Fruit fly (Drosophila melanogaster) whole organism, embryonic: ENCODE results near the gene CG14402.

Experiments
- BtbVII ChIP-seq: fragments of 200-800 bp; sonication (Bioruptor generic); optimal IDR thresholded peaks from 3 replicates; lab custom pipeline; 2017; ENCODE audit warnings: missing biosample characterization, mild to moderate bottlenecking, missing genetic modification characterization
- CG11696 ChIP-seq: fragments of 200-800 bp; sonication (Bioruptor generic); IDR thresholded peaks from 2 replicates; pipeline ENCODE4 v1.3.6; 2022; ENCODE audit warnings: missing biosample characterization, missing genetic modification characterization
- CG13894 ChIP-seq: fragments of 200-800 bp; sonication (Bioruptor generic); optimal IDR thresholded peaks from 3 replicates; lab custom pipeline; 2018; ENCODE audit warnings: missing biosample characterization, mild to moderate bottlenecking, missing genetic modification characterization, moderate library complexity
- CG14965 ChIP-seq: fragments of 200-800 bp; sonication (Bioruptor generic); optimal IDR thresholded peaks from 2 replicates; lab custom pipeline; 2016; ENCODE audit warnings: missing biosample characterization, missing genetic modification characterization, borderline replicate concordance
- CG17186 ChIP-seq: fragments of 200-800 bp; sonication (Bioruptor generic); optimal IDR thresholded peaks from 3 replicates; lab custom pipeline; 2017; ENCODE audit warnings: missing biosample characterization, missing genetic modification reagents, missing genetic modification characterization
- CG17568 ChIP-seq: fragments of 200-800 bp; sonication (Bioruptor generic); optimal IDR thresholded peaks from 2 replicates; lab custom pipeline; 2018; ENCODE audit warnings: missing biosample characterization, mild to moderate bottlenecking, missing genetic modification characterization, moderate library complexity
- CG17612 ChIP-seq: fragments of 200-800 bp; sonication (Bioruptor generic); IDR thresholded peaks from 2 replicates; pipeline ENCODE4 v1.3.6; 2022; ENCODE audit warnings: missing biosample characterization, missing genetic modification characterization
- CG2116 ChIP-seq: fragments of 200-800 bp; sonication (Bioruptor generic); optimal IDR thresholded peaks from 3 replicates; lab custom pipeline; 2018; ENCODE audit warnings: missing biosample characterization, mild to moderate bottlenecking, missing genetic modification characterization
- CG30403 ChIP-seq: fragments of 200-800 bp; sonication (Bioruptor generic); optimal IDR thresholded peaks from 3 replicates; lab custom pipeline; 2016; ENCODE audit warnings: missing biosample characterization, missing genetic modification characterization
- CG32772 ChIP-seq: fragments of 200-800 bp; sonication (Bioruptor generic); IDR thresholded peaks from 2 replicates; pipeline ENCODE4 v1.3.6; 2022; ENCODE audit warnings: missing biosample characterization, missing genetic modification characterization
- CG33557 ChIP-seq: fragments of 200-800 bp; sonication (Bioruptor generic); optimal IDR thresholded peaks from 2 replicates; lab custom pipeline; 2019; ENCODE audit warnings: missing biosample characterization, mild to moderate bottlenecking, missing genetic modification characterization, moderate library complexity
- CG7271 ChIP-seq: fragments of 200-800 bp; sonication (Bioruptor generic); optimal IDR thresholded peaks from 2 replicates; lab custom pipeline; 2018; ENCODE audit warnings: missing biosample characterization, mild to moderate bottlenecking, missing genetic modification characterization, moderate library complexity
- CG7963 ChIP-seq: fragments of 200-800 bp; sonication (Bioruptor generic); IDR thresholded peaks from 3 replicates; pipeline ENCODE4 v1.3.6; 2022; ENCODE audit warnings: missing biosample characterization, missing genetic modification characterization; ENCODE audit not compliant: partially characterized antibody
- CG9876 ChIP-seq: fragments of 200-800 bp; sonication (Bioruptor generic); optimal IDR thresholded peaks from 2 replicates; lab custom pipeline; 2016; ENCODE audit warnings: missing biosample characterization, missing genetic modification characterization
- Dip2 ChIP-seq: fragments of 200-800 bp; sonication (Bioruptor generic); IDR thresholded peaks from 2 replicates; pipeline ENCODE4 v1.3.6; 2022; ENCODE audit warnings: missing biosample characterization, missing genetic modification characterization
- Eip74EF ChIP-seq, 2 experiments: fragments of 200-800 bp in 1 of 2; fragments of >200 bp in 1 of 2; sonication (Bioruptor generic) in 1 of 2; optimal IDR thresholded peaks; 2 replicates each; lab custom pipeline; 2017 to 2019; ENCODE audit warnings: missing biosample characterization in 2 of 2, missing genetic modification characterization in 2 of 2, mild to moderate bottlenecking in 1 of 2, moderate library complexity in 1 of 2
- Gsc ChIP-seq: fragments of 200-800 bp; sonication (Bioruptor generic); IDR thresholded peaks from 2 replicates; pipeline ENCODE4 v1.3.6; 2022; ENCODE audit warnings: missing biosample characterization, missing genetic modification characterization
- H2.0 ChIP-seq: fragments of 200-800 bp; sonication (Bioruptor generic); IDR thresholded peaks from 2 replicates; pipeline ENCODE4 v1.3.6; 2022; ENCODE audit warnings: missing biosample characterization, missing genetic modification characterization
- Hsf ChIP-seq: fragments of 200-800 bp; sonication (Bioruptor generic); optimal IDR thresholded peaks from 3 replicates; lab custom pipeline; 2016; ENCODE audit warnings: missing biosample characterization, missing genetic modification characterization
- Lpt ChIP-seq: fragments of >200 bp; optimal IDR thresholded peaks from 2 replicates; lab custom pipeline; 2018; ENCODE audit warnings: missing biosample characterization, missing genetic modification characterization
- MBD-R2 ChIP-seq: fragments of 200-800 bp; sonication (Bioruptor generic); IDR thresholded peaks from 2 replicates; pipeline ENCODE4 v1.3.6; 2022; ENCODE audit warnings: missing biosample characterization, missing genetic modification characterization
- NK7.1 ChIP-seq: fragments of 200-800 bp; sonication (Bioruptor generic); optimal IDR thresholded peaks from 3 replicates; lab custom pipeline; 2016; ENCODE audit warnings: missing biosample characterization, missing genetic modification characterization
- PHDP ChIP-seq: fragments of 200-800 bp; sonication (Bioruptor generic); optimal IDR thresholded peaks from 3 replicates; lab custom pipeline; 2018; ENCODE audit warnings: missing biosample characterization, mild to moderate bottlenecking, missing genetic modification characterization, moderate library complexity
- Sox102F ChIP-seq: fragments of 200-800 bp; sonication (Bioruptor generic); optimal IDR thresholded peaks from 2 replicates; lab custom pipeline; 2018; ENCODE audit warnings: missing biosample characterization, mild to moderate bottlenecking, missing genetic modification characterization, moderate library complexity
- Xrp1 ChIP-seq: fragments of 200-800 bp; sonication (Bioruptor generic); IDR thresholded peaks from 2 replicates; pipeline ENCODE4 v1.3.6; 2022; ENCODE audit warnings: missing biosample characterization, missing genetic modification characterization
- bcd ChIP-seq: fragments of 200-800 bp; sonication (Bioruptor generic); optimal IDR thresholded peaks from 2 replicates; lab custom pipeline; 2017; ENCODE audit warnings: missing biosample characterization, mild to moderate bottlenecking, missing genetic modification characterization
- caup ChIP-seq: fragments of 200-800 bp; sonication (Bioruptor generic); optimal IDR thresholded peaks from 3 replicates; lab custom pipeline; 2017; ENCODE audit warnings: missing biosample characterization, mild to moderate bottlenecking, missing genetic modification characterization, moderate library complexity; ENCODE audit not compliant: severe bottlenecking
- da ChIP-seq: fragments of 200-800 bp; sonication (Bioruptor generic); optimal IDR thresholded peaks from 2 replicates; lab custom pipeline; 2016; ENCODE audit warnings: missing biosample characterization, missing genetic modification characterization
- dati ChIP-seq: fragments of 200-800 bp; sonication (Bioruptor generic); IDR thresholded peaks from 2 replicates; pipeline ENCODE4 v1.3.6; 2022; ENCODE audit warnings: missing biosample characterization, missing genetic modification characterization
- dimm ChIP-seq: fragments of 200-800 bp; sonication (Bioruptor generic); IDR thresholded peaks from 2 replicates; pipeline ENCODE4 v1.3.6; 2022; ENCODE audit warnings: missing biosample characterization, missing genetic modification characterization
- emc ChIP-seq: fragments of 200-800 bp; sonication (Bioruptor generic); optimal IDR thresholded peaks from 2 replicates; lab custom pipeline; 2016; ENCODE audit warnings: missing biosample characterization, missing genetic modification characterization
- gcm ChIP-seq: fragments of 200-800 bp; sonication (Bioruptor generic); optimal IDR thresholded peaks from 2 replicates; lab custom pipeline; 2019; ENCODE audit warnings: missing biosample characterization, mild to moderate bottlenecking, missing genetic modification characterization, moderate library complexity
- grau ChIP-seq: fragments of 200-800 bp; optimal IDR thresholded peaks from 3 replicates; lab custom pipeline; 2019; ENCODE audit warnings: missing biosample characterization, mild to moderate bottlenecking, missing genetic modification characterization, moderate library complexity
- gro ChIP-seq: fragments of 200-800 bp; sonication (Bioruptor generic); optimal IDR thresholded peaks from 2 replicates; lab custom pipeline; 2016; ENCODE audit warnings: missing biosample characterization, missing genetic modification characterization
- hb ChIP-seq: fragments of 200-800 bp; sonication (Bioruptor generic); IDR thresholded peaks from 3 replicates; pipeline ENCODE4 v1.3.6; 2022; ENCODE audit warnings: missing biosample characterization, missing genetic modification characterization; ENCODE audit not compliant: partially characterized antibody
- hbn ChIP-seq: fragments of 200-800 bp; sonication (Bioruptor generic); IDR thresholded peaks from 2 replicates; pipeline ENCODE4 v1.3.6; 2022; ENCODE audit warnings: missing biosample characterization, missing genetic modification characterization; ENCODE audit not compliant: partially characterized antibody
- pfk ChIP-seq: fragments of 200-800 bp; sonication (Bioruptor generic); optimal IDR thresholded peaks from 2 replicates; lab custom pipeline; 2018; ENCODE audit warnings: missing biosample characterization, mild to moderate bottlenecking, missing genetic modification characterization, moderate library complexity
- pum ChIP-seq: fragments of 200-800 bp; sonication (Bioruptor generic); optimal IDR thresholded peaks from 2 replicates; lab custom pipeline; 2016; ENCODE audit warnings: missing biosample characterization, missing genetic modification characterization
- pzg ChIP-seq: fragments of 200-800 bp; sonication (Bioruptor generic); optimal IDR thresholded peaks from 3 replicates; lab custom pipeline; 2018; ENCODE audit warnings: missing biosample characterization, mild to moderate bottlenecking, missing genetic modification characterization, moderate library complexity
- row ChIP-seq: fragments of 200-800 bp; sonication (Bioruptor generic); IDR thresholded peaks from 3 replicates; pipeline ENCODE4 v1.3.6; 2022; ENCODE audit warnings: missing biosample characterization, missing genetic modification characterization
- sim ChIP-seq: fragments of 200-800 bp; sonication (Bioruptor generic); IDR thresholded peaks from 2 replicates; pipeline ENCODE4 v1.3.6; 2022; ENCODE audit warnings: missing biosample characterization, missing genetic modification characterization
- slbo ChIP-seq: fragments of 200-800 bp; sonication (Bioruptor generic); IDR thresholded peaks from 2 replicates; pipeline ENCODE4 v1.3.6; 2022; ENCODE audit warnings: missing biosample characterization, missing genetic modification characterization
- sob ChIP-seq: fragments of 200-800 bp; sonication (Bioruptor generic); IDR thresholded peaks from 2 replicates; pipeline ENCODE4 v1.3.6; 2022; ENCODE audit warnings: missing biosample characterization, missing genetic modification characterization
- tgo ChIP-seq: fragments of 200-800 bp; sonication (Bioruptor generic); IDR thresholded peaks from 3 replicates; pipeline ENCODE4 v1.3.6; 2022; ENCODE audit warnings: missing biosample characterization, missing genetic modification characterization
- tin ChIP-seq: fragments of 200-800 bp; sonication (Bioruptor generic); optimal IDR thresholded peaks from 3 replicates; lab custom pipeline; 2016; ENCODE audit warnings: missing biosample characterization, missing genetic modification characterization
- ttk ChIP-seq: fragments of 200-800 bp; sonication (Bioruptor generic); IDR thresholded peaks from 2 replicates; pipeline ENCODE4 v2.1.2; 2022; ENCODE audit warnings: missing biosample characterization, missing genetic modification characterization
- twi ChIP-seq: fragments of 200-800 bp; optimal IDR thresholded peaks from 2 replicates; lab custom pipeline; 2019; ENCODE audit warnings: missing biosample characterization, mild to moderate bottlenecking, missing genetic modification characterization, moderate library complexity
- unpg ChIP-seq: fragments of 200-800 bp; sonication (Bioruptor generic); optimal IDR thresholded peaks from 3 replicates; lab custom pipeline; 2018; ENCODE audit warnings: missing biosample characterization, mild to moderate bottlenecking, missing genetic modification characterization, moderate library complexity
- wdn ChIP-seq: fragments of 200-800 bp; sonication (Bioruptor generic); IDR thresholded peaks from 2 replicates; pipeline ENCODE4 v1.3.6; 2022; ENCODE audit warnings: missing biosample characterization, missing genetic modification characterization

Gene CG14402

DNA sequence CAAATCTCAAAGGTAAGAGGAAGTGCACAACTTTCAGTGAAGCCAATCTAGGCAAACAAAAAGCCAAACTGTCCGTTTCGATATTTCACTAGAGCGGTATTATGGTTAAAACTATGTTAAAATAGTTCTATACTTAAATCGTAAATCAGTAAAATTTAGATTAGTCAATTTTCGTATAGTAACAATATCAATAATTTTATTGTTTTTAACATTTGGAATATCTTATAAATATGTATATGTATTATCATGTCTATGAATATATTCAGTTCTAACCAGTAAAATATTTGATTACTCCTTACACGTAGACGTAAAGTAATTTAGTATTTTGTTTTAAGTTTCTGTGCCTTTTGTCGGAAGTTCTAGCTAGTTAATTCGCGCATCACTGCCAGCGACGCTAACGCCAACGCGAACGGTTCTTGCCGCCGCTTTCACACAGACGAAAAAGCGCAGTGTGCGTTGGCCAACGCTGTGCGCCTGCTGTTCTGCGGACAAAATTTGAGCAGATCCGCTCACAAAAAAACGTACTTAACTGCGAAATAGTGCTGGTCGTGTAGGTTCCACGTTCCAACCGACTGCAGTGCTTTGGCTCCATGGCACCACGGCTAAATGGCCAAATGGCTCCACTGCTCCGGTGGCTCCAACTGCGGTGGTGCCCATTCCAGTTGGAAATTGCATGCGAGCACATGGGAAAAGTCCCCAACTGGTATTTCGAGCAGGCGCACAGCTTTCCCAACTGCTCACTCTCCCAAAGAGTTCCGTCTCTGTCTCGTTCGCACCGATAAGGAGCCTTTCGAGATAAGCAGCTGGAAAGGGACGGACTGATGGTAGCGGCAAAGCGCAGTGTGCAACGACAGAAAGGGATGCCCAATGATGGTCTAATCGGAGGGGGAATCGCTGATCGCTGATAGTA, 25.6 kb upstream of the CG14402 start (continued):
- TF ChIP-seq hb (GFP tag; lab: Robert Waterston, UW) = no peak
- peak; percentile 1 for TF ChIP-seq caup (GFP tag; lab: Kevin White, UChicago)
- TF ChIP-seq emc (GFP tag; lab: Kevin White, UChicago) = no peak
- TF ChIP-seq CG9876 (GFP tag; lab: Kevin White, UChicago) = no peak
- no peak for TF ChIP-seq Sox102F
- peak; percentile 76 for TF ChIP-seq row (GFP tag; lab: Robert Waterston, UW)
- TF ChIP-seq CG33557 (GFP tag; lab: Kevin White, UChicago) = no peak
- TF ChIP-seq pzg (GFP tag; lab: Kevin White, UChicago) = peak; percentile 9
- peak; percentile 36; the same call in 1 of the 2 replicates for TF ChIP-seq hbn (GFP tag; lab: Robert Waterston, UW)
- no peak for TF ChIP-seq CG17568 (GFP tag; lab: Kevin White, UChicago)
- TF ChIP-seq grau = peak; percentile 15
- no peak for TF ChIP-seq Lpt
- no peak for TF ChIP-seq CG17612
- no peak for TF ChIP-seq gro (GFP tag; lab: Kevin White, UChicago)
- TF ChIP-seq CG17186 = no peak
- no peak for TF ChIP-seq gcm (GFP tag; lab: Kevin White, UChicago)
- TF ChIP-seq sim (GFP tag; lab: Robert Waterston, UW) = no peak
- TF ChIP-seq PHDP = no peak
- peak; percentile 19 for TF ChIP-seq pfk (GFP tag; lab: Kevin White, UChicago)
- peak; percentile 40 for TF ChIP-seq twi (tag; lab: Kevin White, UChicago)
- TF ChIP-seq unpg (GFP tag; lab: Kevin White, UChicago) = no peak
- no peak for TF ChIP-seq dimm
- no peak for TF ChIP-seq Eip74EF (GFP tag; optimal IDR thresholded peaks at IDR 0.05; lab: Kevin White, UChicago)
- TF ChIP-seq slbo (GFP tag; lab: Robert Waterston, UW) = peak; percentile 29; the same call in 1 of the 2 replicates
- no peak for TF ChIP-seq MBD-R2 (GFP tag; lab: Robert Waterston, UW)
- TF ChIP-seq tgo (GFP tag; lab: Robert Waterston, UW) = no peak
- TF ChIP-seq sob (GFP tag; lab: Robert Waterston, UW) = peak; percentile 46
- no peak for TF ChIP-seq CG11696 (GFP tag; lab: Robert Waterston, UW)
- peak; percentile 42 for TF ChIP-seq CG30403 (GFP tag; lab: Kevin White, UChicago)
- no peak for TF ChIP-seq da
- peak; percentile 55; the same call in 1 of the 3 replicates for TF ChIP-seq CG7963 (GFP tag; lab: Robert Waterston, UW)
- TF ChIP-seq bcd = no peak
- no peak for TF ChIP-seq dati (GFP tag; lab: Robert Waterston, UW)
- TF ChIP-seq CG13894 (tag; lab: Kevin White, UChicago) = no peak
- no peak for TF ChIP-seq Xrp1
- no peak for TF ChIP-seq CG32772 (GFP tag; lab: Robert Waterston, UW)
- no peak for TF ChIP-seq CG2116 (GFP tag; lab: Kevin White, UChicago)
- TF ChIP-seq BtbVII (GFP tag; lab: Kevin White, UChicago) = no peak
- no peak for TF ChIP-seq wdn (GFP tag; lab: Robert Waterston, UW)
- no peak for TF ChIP-seq pum
- TF ChIP-seq Hsf (GFP tag; lab: Kevin White, UChicago) = no peak
- peak; percentile 33; the same call in 1 of the 2 replicates for TF ChIP-seq H2.0 (GFP tag; lab: Robert Waterston, UW)
- no peak for TF ChIP-seq CG14965 (GFP tag; lab: Kevin White, UChicago)
- TF ChIP-seq tin (GFP tag; lab: Kevin White, UChicago) = no peak
- TF ChIP-seq Gsc = no peak
- TF ChIP-seq CG7271 (tag; lab: Kevin White, UChicago) = no peak
- no peak for TF ChIP-seq Dip2
- TF ChIP-seq ttk = 0 out of 2 replicates have a peak, but pooled peaks have one; percentile 5
- peak; percentile 6 for TF ChIP-seq NK7.1 (GFP tag; lab: Kevin White, UChicago)
